Fruit fly (Drosophila melanogaster): ENCODE measurements around the gene Cpr72Eb.

Cpr72Eb gene

DNA sequence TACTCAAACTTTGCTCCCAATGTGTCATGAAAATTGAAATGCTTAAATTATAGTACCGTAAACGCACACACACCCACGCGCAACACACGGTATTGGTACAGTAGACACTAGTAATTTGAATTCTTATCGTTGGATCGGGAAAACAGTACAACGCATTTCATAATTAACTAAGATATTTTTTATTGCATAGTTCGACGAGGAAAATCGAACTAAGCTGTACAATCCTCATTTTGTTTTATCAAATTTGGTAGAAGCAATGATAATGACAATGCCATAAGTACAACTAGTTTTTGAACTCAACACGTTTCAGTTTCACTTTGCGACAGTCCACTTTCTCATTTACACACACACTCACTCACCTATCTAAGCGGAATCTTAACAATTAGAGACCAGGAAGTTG is 16.1 kb downstream of the Cpr72Eb start (continued):
- peak; percentile 51; the same call in 1 of the 2 replicates for TF ChIP-seq Xrp1 (GFP tag; IDR thresholded peaks at IDR 0.05)
- TF ChIP-seq bowl (GFP tag; IDR thresholded peaks at IDR 0.05) = no peak
- no peak for TF ChIP-seq CG3838 (GFP tag; optimal IDR thresholded peaks at IDR 0.05)
- no peak for TF ChIP-seq CG17612 (GFP tag; IDR thresholded peaks at IDR 0.05)
- TF ChIP-seq al (GFP tag; IDR thresholded peaks at IDR 0.05) = peak; percentile 58
- peak; percentile 45 for TF ChIP-seq Dip3 (GFP tag; optimal IDR thresholded peaks at IDR 0.05)
- peak; percentile 50; the same call in 1 of the 2 replicates for TF ChIP-seq CG32767 (GFP tag; IDR thresholded peaks at IDR 0.05)
- TF ChIP-seq CG8924 (tag; optimal IDR thresholded peaks at IDR 0.05) = peak; percentile 71
- TF ChIP-seq CG34422 (GFP tag; IDR thresholded peaks at IDR 0.05) = peak; percentile 36; the same call in 1 of the 3 replicates
- no peak for TF ChIP-seq YL-1 (GFP tag; optimal IDR thresholded peaks at IDR 0.05)
- peak; percentile 75 for TF ChIP-seq slbo (GFP tag; IDR thresholded peaks at IDR 0.05)
- peak; percentile 64 for TF ChIP-seq Sox100B (GFP tag; optimal IDR thresholded peaks at IDR 0.05)
- TF ChIP-seq NC2β (GFP tag; optimal IDR thresholded peaks at IDR 0.05) = peak; percentile 14
- no peak for TF ChIP-seq Dp (GFP tag; optimal IDR thresholded peaks at IDR 0.05)
- TF ChIP-seq CG2116 (GFP tag; optimal IDR thresholded peaks at IDR 0.05) = no peak
- TF ChIP-seq Hr3 (GFP tag; optimal IDR thresholded peaks at IDR 0.05) = peak; percentile 53
- peak; percentile 76 for TF ChIP-seq ind (GFP tag; optimal IDR thresholded peaks at IDR 0.05)
- TF ChIP-seq lmd (GFP tag; IDR thresholded peaks at IDR 0.05) = no peak; the same call in 1 of the 2 replicates
- no peak; the same call in 1 of the 2 replicates for TF ChIP-seq Adf1 (GFP tag; IDR thresholded peaks at IDR 0.05)
- TF ChIP-seq Nf-YA (GFP tag; IDR thresholded peaks at IDR 0.05) = no peak
- TF ChIP-seq Hmr (GFP tag; optimal IDR thresholded peaks at IDR 0.05) = peak; percentile 71
- TF ChIP-seq Neu2 (GFP tag; optimal IDR thresholded peaks at IDR 0.05; ENCODE audit: borderline replicate concordance) = no peak
- peak; percentile 29 for TF ChIP-seq CG8281 (tag; optimal IDR thresholded peaks at IDR 0.05)
- peak; percentile 27 for TF ChIP-seq CG4820 (GFP tag; optimal IDR thresholded peaks at IDR 0.05)
- TF ChIP-seq Usf (GFP tag; optimal IDR thresholded peaks at IDR 0.05) = peak; percentile 0
- TF ChIP-seq CG15696 (tag; optimal IDR thresholded peaks at IDR 0.05) = peak; percentile 75
- no peak; the same call in none of the 2 replicates for TF ChIP-seq CG7372 (GFP tag; IDR thresholded peaks at IDR 0.05)
- no peak for TF ChIP-seq Bgb (GFP tag; IDR thresholded peaks at IDR 0.05; ENCODE audit: partially characterized antibody)
- peak; percentile 79 for TF ChIP-seq CG13424 (tag; optimal IDR thresholded peaks at IDR 0.05)
- peak; percentile 73 for TF ChIP-seq CoRest (tag; optimal IDR thresholded peaks at IDR 0.05)
- peak; percentile 78 for TF ChIP-seq CG17385 (GFP tag; optimal IDR thresholded peaks at IDR 0.05)
- peak; percentile 67 for TF ChIP-seq CG10979 (tag; optimal IDR thresholded peaks at IDR 0.05)
- TF ChIP-seq CG32772 (GFP tag; IDR thresholded peaks at IDR 0.05) = no peak
- no peak for TF ChIP-seq MESR4 (GFP tag; optimal IDR thresholded peaks at IDR 0.05)
- TF ChIP-seq Gug (GFP tag; IDR thresholded peaks at IDR 0.05) = peak; percentile 44; the same call in 2 of the 4 replicates
- peak; percentile 40 for TF ChIP-seq Camta (GFP tag; optimal IDR thresholded peaks at IDR 0.05)
- TF ChIP-seq btn (GFP tag; optimal IDR thresholded peaks at IDR 0.05) = peak; percentile 15
- peak; percentile 41 for TF ChIP-seq MTF-1 (GFP tag; optimal IDR thresholded peaks at IDR 0.05; ENCODE audit: borderline replicate concordance)
- TF ChIP-seq Doc2 (GFP tag; IDR thresholded peaks at IDR 0.05) = no peak
- no peak for TF ChIP-seq Tbp (GFP tag; optimal IDR thresholded peaks at IDR 0.05)
- TF ChIP-seq chif (GFP tag; optimal IDR thresholded peaks at IDR 0.05) = peak; percentile 32 to 62
- TF ChIP-seq CG15011 (GFP tag; optimal IDR thresholded peaks at IDR 0.05) = peak; percentile 16
- no peak for TF ChIP-seq CG3163 (GFP tag; optimal IDR thresholded peaks at IDR 0.05)
- peak; percentile 78 for TF ChIP-seq cg (GFP tag; optimal IDR thresholded peaks at IDR 0.05)
- TF ChIP-seq disco-r (GFP tag; optimal IDR thresholded peaks at IDR 0.05) = peak; percentile 21
- TF ChIP-seq zfh1 (GFP tag; IDR thresholded peaks at IDR 0.05) = peak; percentile 62; the same call in 2 of the 3 replicates
- peak; percentile 72 for TF ChIP-seq Oli (tag; optimal IDR thresholded peaks at IDR 0.05)
- TF ChIP-seq CG18599 (GFP tag; optimal IDR thresholded peaks at IDR 0.05) = no peak
- peak; percentile 67 for TF ChIP-seq CG7556 (GFP tag; optimal IDR thresholded peaks at IDR 0.05)
- no peak for TF ChIP-seq Ravus (GFP tag; IDR thresholded peaks at IDR 0.05)
- peak; percentile 59 for TF ChIP-seq ab (GFP tag; optimal IDR thresholded peaks at IDR 0.05)
